Worm (Caenorhabditis elegans) whole organism, L1 larva: ENCODE data around the gene R02F11.1.
A peak's percentile ranks its signal among the peaks of the same experiment; 100 is the strongest.

Experiments
- C04F5.9 ChIP-seq: sonication (generic microtip); optimal IDR thresholded peaks from 2 replicates; lab custom pipeline; 2016; ENCODE audit warnings: missing genetic modification characterization, missing compliant biosample characterization
- C34B4.2 ChIP-seq: sonication (generic microtip); optimal IDR thresholded peaks from 2 replicates; lab custom pipeline; 2017; ENCODE audit warnings: mild to moderate bottlenecking, missing genetic modification characterization, missing compliant biosample characterization
- F16B12.6 ChIP-seq: fragments of 150-350 bp; optimal IDR thresholded peaks from 2 replicates; lab custom pipeline; 2014; ENCODE audit warnings: missing biosample characterization, missing genetic modification characterization
- ama-1 ChIP-seq: fragments of 150-350 bp; optimal IDR thresholded peaks from 2 replicates; lab custom pipeline; 2014
- ceh-63 ChIP-seq: fragments of 200-800 bp; sonication (Bioruptor generic); optimal IDR thresholded peaks from 2 replicates; lab custom pipeline; 2018; ENCODE audit warnings: mild to moderate bottlenecking, missing genetic modification characterization, missing compliant biosample characterization
- ceh-82 ChIP-seq, 3 experiments: fragments of 150-350 bp in 1 of 3; sonication (generic microtip) in 2 of 3; optimal IDR thresholded peaks; 2 replicates each; lab custom pipeline; 2014 to 2017; ENCODE audit warnings: missing biosample characterization in 3 of 3, missing genetic modification characterization in 3 of 3
- ceh-90 ChIP-seq: sonication (generic microtip); optimal IDR thresholded peaks from 2 replicates; lab custom pipeline; 2016; ENCODE audit warnings: missing genetic modification characterization, missing compliant biosample characterization
- ces-1 ChIP-seq: fragments of 150-350 bp; optimal IDR thresholded peaks from 2 replicates; lab custom pipeline; 2014; ENCODE audit warnings: missing biosample characterization, missing genetic modification reagents, missing genetic modification characterization
- dsc-1 ChIP-seq: sonication (generic microtip); optimal IDR thresholded peaks from 2 replicates; lab custom pipeline; 2016; ENCODE audit warnings: mild to moderate bottlenecking, missing genetic modification characterization, missing compliant biosample characterization
- efl-1 ChIP-seq, 4 experiments: fragments of 150-350 bp; optimal IDR thresholded peaks in 3 of 4; peaks in 1 of 4; 1 replicate in 1 of 4; 2 replicates in 3 of 4; lab custom pipeline; 2014; ENCODE audit warnings: missing biosample characterization in 2 of 4, missing genetic modification characterization in 2 of 4, missing genetic modification reagents in 2 of 4
- egl-27 ChIP-seq, 2 experiments: fragments of 150-350 bp in 1 of 2; sonication (generic microtip); optimal IDR thresholded peaks; 3 replicates each; lab custom pipeline; 2017 to 2018; ENCODE audit warnings: missing biosample characterization in 2 of 2, missing genetic modification characterization in 2 of 2, missing genetic modification reagents in 2 of 2
- elt-2 ChIP-seq: sonication (generic microtip); optimal IDR thresholded peaks from 2 replicates; lab custom pipeline; 2016; ENCODE audit warnings: missing genetic modification characterization, mild to moderate bottlenecking, inconsistent platforms, missing compliant biosample characterization, missing genetic modification reagents
- elt-3 ChIP-seq, 6 experiments: fragments of 150-350 bp in 1 of 6; sonication (generic microtip); optimal IDR thresholded peaks; 2 replicates each; lab custom pipeline; 2017 to 2018; ENCODE audit warnings: missing biosample characterization in 6 of 6, missing genetic modification characterization in 6 of 6, inconsistent platforms in 1 of 6
- ets-5 ChIP-seq: fragments of 200-800 bp; sonication (Bioruptor generic); IDR thresholded peaks from 2 replicates; pipeline ENCODE4 v1.3.6; 2022; ENCODE audit warnings: missing genetic modification characterization, missing compliant biosample characterization
- hlh-4 ChIP-seq: sonication (generic microtip); optimal IDR thresholded peaks from 2 replicates; lab custom pipeline; 2016; ENCODE audit warnings: mild to moderate bottlenecking, missing genetic modification characterization, missing compliant biosample characterization
- hpl-2 ChIP-seq: fragments of 150-350 bp; optimal IDR thresholded peaks from 2 replicates; lab custom pipeline; 2014; ENCODE audit warnings: missing biosample characterization, missing genetic modification reagents, missing genetic modification characterization
- irx-1 ChIP-seq: sonication (generic microtip); optimal IDR thresholded peaks from 2 replicates; lab custom pipeline; 2016; ENCODE audit warnings: missing genetic modification characterization, missing compliant biosample characterization
- isw-1 ChIP-seq: fragments of 200-800 bp; sonication (Bioruptor generic); IDR thresholded peaks from 2 replicates; pipeline ENCODE4 v1.3.6; 2022; ENCODE audit warnings: missing genetic modification characterization, missing compliant biosample characterization
- jun-1 ChIP-seq: fragments of 150-350 bp; optimal IDR thresholded peaks from 2 replicates; lab custom pipeline; 2014; ENCODE audit warnings: missing biosample characterization, missing genetic modification reagents, missing genetic modification characterization
- lin-13 ChIP-seq: fragments of 150-350 bp; optimal IDR thresholded peaks from 2 replicates; lab custom pipeline; 2014; ENCODE audit warnings: missing biosample characterization, missing genetic modification reagents, missing genetic modification characterization
- lin-35 ChIP-seq, 2 experiments: fragments of 150-350 bp; optimal IDR thresholded peaks; 2 replicates each; lab custom pipeline; 2014; ENCODE audit warnings: missing biosample characterization in 2 of 2, missing genetic modification characterization in 2 of 2, missing genetic modification reagents in 2 of 2
- lin-39 ChIP-seq: fragments of 150-350 bp; optimal IDR thresholded peaks from 2 replicates; lab custom pipeline; 2014; ENCODE audit warnings: missing biosample characterization, missing genetic modification reagents, missing genetic modification characterization
- mab-9 ChIP-seq: fragments of 200-800 bp; sonication (Bioruptor generic); IDR thresholded peaks from 2 replicates; pipeline ENCODE4 v1.3.6; 2022; ENCODE audit warnings: missing genetic modification reagents, missing genetic modification characterization, missing compliant biosample characterization
- mdl-1 ChIP-seq, 2 experiments: fragments of 150-350 bp; optimal IDR thresholded peaks; 2 replicates each; lab custom pipeline; 2014 to 2017; ENCODE audit warnings: missing biosample characterization in 2 of 2, missing genetic modification characterization in 2 of 2, inconsistent platforms in 1 of 2
- mef-2 ChIP-seq: fragments of 150-350 bp; optimal IDR thresholded peaks from 2 replicates; lab custom pipeline; 2014; ENCODE audit warnings: missing biosample characterization, missing genetic modification characterization
- nhr-12 ChIP-seq: sonication (generic microtip); optimal IDR thresholded peaks from 2 replicates; lab custom pipeline; 2017; ENCODE audit warnings: missing biosample characterization, missing genetic modification characterization
- nhr-19 ChIP-seq: fragments of 200-800 bp; sonication (Bioruptor generic); conservative IDR thresholded peaks from 2 replicates; pipeline ENCODE4 v1.3.6; 2022; ENCODE audit warnings: missing genetic modification characterization, missing compliant biosample characterization
- nhr-20 ChIP-seq: sonication (generic microtip); optimal IDR thresholded peaks from 2 replicates; lab custom pipeline; 2016; ENCODE audit warnings: mild to moderate bottlenecking, missing genetic modification characterization, missing compliant biosample characterization
- nhr-47 ChIP-seq: sonication (generic microtip); optimal IDR thresholded peaks from 2 replicates; lab custom pipeline; 2016; ENCODE audit warnings: mild to moderate bottlenecking, missing genetic modification characterization, moderate library complexity, missing compliant biosample characterization
- nhr-71 ChIP-seq: sonication (generic microtip); optimal IDR thresholded peaks from 2 replicates; lab custom pipeline; 2016; ENCODE audit warnings: mild to moderate bottlenecking, missing genetic modification characterization, moderate library complexity, missing compliant biosample characterization
- nhr-76 ChIP-seq: sonication (generic microtip); optimal IDR thresholded peaks from 2 replicates; lab custom pipeline; 2017; ENCODE audit warnings: missing biosample characterization, missing genetic modification characterization
- pax-3 ChIP-seq: fragments of 200-800 bp; sonication (Bioruptor generic); optimal IDR thresholded peaks from 2 replicates; lab custom pipeline; 2018; ENCODE audit warnings: mild to moderate bottlenecking, missing genetic modification characterization, moderate library complexity, missing compliant biosample characterization
- snpc-4 ChIP-seq: fragments of 150-350 bp; optimal IDR thresholded peaks from 2 replicates; lab custom pipeline; 2014; ENCODE audit warnings: missing biosample characterization, missing genetic modification characterization
- snu-23 ChIP-seq: sonication (generic microtip); optimal IDR thresholded peaks from 2 replicates; lab custom pipeline; 2016; ENCODE audit warnings: missing genetic modification characterization, missing compliant biosample characterization
- sup-37 ChIP-seq: fragments of 200-800 bp; sonication (Bioruptor generic); optimal IDR thresholded peaks from 2 replicates; lab custom pipeline; 2018; ENCODE audit warnings: mild to moderate bottlenecking, missing genetic modification characterization, missing compliant biosample characterization
- tlp-1 ChIP-seq: fragments of 150-350 bp; optimal IDR thresholded peaks from 2 replicates; lab custom pipeline; 2014; ENCODE audit warnings: missing biosample characterization, missing genetic modification characterization
- unc-62 ChIP-seq: fragments of 150-350 bp; optimal IDR thresholded peaks from 2 replicates; lab custom pipeline; 2014; ENCODE audit warnings: missing biosample characterization, missing genetic modification reagents, missing genetic modification characterization
- unc-98 ChIP-seq: fragments of 200-800 bp; sonication (Bioruptor generic); IDR thresholded peaks from 2 replicates; pipeline ENCODE4 v1.3.6; 2022; ENCODE audit warnings: missing genetic modification characterization, missing compliant biosample characterization
- xbp-1 ChIP-seq: sonication (generic microtip); optimal IDR thresholded peaks from 2 replicates; lab custom pipeline; 2016; ENCODE audit warnings: missing genetic modification characterization, missing compliant biosample characterization
- zip-4 ChIP-seq: fragments of 200-800 bp; sonication (Bioruptor generic); optimal IDR thresholded peaks from 2 replicates; lab custom pipeline; 2018; ENCODE audit warnings: mild to moderate bottlenecking, missing genetic modification characterization, moderate library complexity, missing compliant biosample characterization
- ztf-11 ChIP-seq, 2 experiments: sonication (generic microtip); optimal IDR thresholded peaks; 2 replicates each; lab custom pipeline; 2016 to 2017; ENCODE audit warnings: missing genetic modification characterization in 2 of 2, missing biosample characterization in 1 of 2, missing compliant biosample characterization in 1 of 2

R02F11.1 gene

DNA sequence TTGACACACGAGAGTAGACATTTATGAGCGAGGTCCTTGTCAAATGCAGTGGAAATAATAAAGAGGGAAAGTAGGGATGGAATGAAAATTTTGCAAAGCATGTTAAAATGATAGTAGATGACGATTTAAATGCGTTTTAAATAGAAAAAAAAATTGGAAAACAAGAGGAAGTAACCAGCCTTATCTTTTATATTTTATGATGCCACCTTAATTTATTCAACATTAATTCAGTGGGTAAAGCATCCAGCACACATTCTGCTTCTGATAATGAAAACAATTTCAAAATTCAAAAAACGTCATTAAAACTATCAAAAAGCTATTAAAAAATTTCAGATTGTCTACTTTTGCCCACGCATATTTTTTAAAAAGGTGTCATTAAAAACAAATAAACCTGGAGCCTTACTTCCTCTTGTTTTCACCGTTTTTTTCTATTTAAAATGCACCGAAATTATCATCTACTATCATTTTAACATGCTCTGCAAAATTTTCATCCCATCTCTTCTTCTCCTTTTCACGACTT lies 15.5 kb upstream of the R02F11.1 start, which contains the start of the genes Y60C6A.2 and Y60C6A.3:
Y60C6A.2 (minus strand) TSS at position 101 of the 520 bp plus-strand sequence.
Y60C6A.3 (plus strand) TSS at position 470 of the 520 bp plus-strand sequence.
- no peak for TF ChIP-seq ces-1 (GFP tag; lab: Kevin White, UChicago)
- no peak for TF ChIP-seq snpc-4 (tag; lab: Kevin White, UChicago)

DNA sequence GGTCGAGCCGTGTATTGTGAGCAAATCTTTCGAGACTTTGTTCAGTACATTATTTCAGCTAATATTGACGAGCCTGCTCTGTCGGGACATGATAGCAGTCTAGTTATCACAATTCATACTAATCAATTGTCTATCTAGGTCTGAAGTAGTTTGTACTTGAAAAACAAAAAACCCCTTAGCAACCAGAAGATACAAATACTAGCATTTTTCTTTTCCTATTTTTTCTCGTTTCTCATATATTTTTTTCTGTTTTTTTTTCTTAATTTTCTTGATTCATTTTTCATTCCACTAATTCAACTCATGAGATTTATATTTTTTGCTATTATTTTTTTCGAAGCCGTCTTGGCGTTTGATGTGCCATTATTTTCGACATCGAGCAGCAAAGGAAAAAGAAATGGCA lies 13.7 kb upstream of the R02F11.1 start, which contains the start of gene R02F11.9:
R02F11.9 (plus strand) TSS at position 301 of the 400 bp plus-strand sequence.
- TF ChIP-seq tlp-1 (no peak), egl-27 (tag; optimal IDR thresholded peaks at IDR 0.05; lab: Kevin White, UChicago) (no peak), F16B12.6 (tag; lab: Kevin White, UChicago) (no peak), unc-98 (no peak), nhr-71 (no peak), sup-37 (GFP tag; lab: Kevin White, UChicago) (no peak), jun-1 (tag; lab: Kevin White, UChicago) (no peak), unc-62 (GFP tag; lab: Kevin White, UChicago) (no peak), nhr-19 (GFP tag; lab: Robert Waterston, UW) (no peak), pax-3 (no peak), dsc-1 (tag; lab: Kevin White, UChicago) (no peak), mef-2 (tag; lab: Kevin White, UChicago) (no peak), mdl-1 (tag; optimal IDR thresholded peaks at IDR 0.05; lab: Kevin White, UChicago) (no peak), snu-23 (GFP tag; lab: Kevin White, UChicago) (no peak), ama-1 (lab: Kevin White, UChicago) (no peak), irx-1 (no peak), ces-1 (GFP tag; lab: Kevin White, UChicago) (no peak), ztf-11 (tag; optimal IDR thresholded peaks at IDR 0.05; lab: Kevin White, UChicago) (no peak), nhr-12 (tag; lab: Kevin White, UChicago) (no peak), lin-39 (no peak)

DNA sequence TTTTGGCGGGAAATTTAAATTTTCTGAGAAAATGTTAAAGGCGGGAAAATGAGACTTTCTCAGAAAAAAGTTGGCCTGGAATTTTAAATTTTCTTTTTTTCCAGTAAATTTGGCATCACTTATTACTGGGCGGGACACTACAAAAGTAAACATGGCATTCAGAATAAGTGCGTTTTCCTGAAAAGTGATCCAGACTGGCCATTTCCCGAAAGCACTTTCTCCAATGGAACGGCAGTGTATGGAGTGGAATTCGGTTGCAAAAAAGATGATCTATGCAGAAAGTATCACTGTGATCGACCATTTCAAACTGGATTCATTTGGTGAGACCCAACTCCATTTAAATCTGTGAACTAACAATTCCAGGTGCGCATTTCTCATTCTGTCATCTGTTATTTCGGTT lies 13.1 kb upstream of the R02F11.1 start:
- TF ChIP-seq ets-5: no peak
- no peak for TF ChIP-seq efl-1 (optimal IDR thresholded peaks at IDR 0.05; lab: Kevin White, UChicago)
- peak in 1 of 2 experiments; percentile 87 for TF ChIP-seq efl-1 (GFP tag; optimal IDR thresholded peaks at IDR 0.05 in 1 of 2; lab: Kevin White, UChicago)
- TF ChIP-seq mef-2 (tag; lab: Kevin White, UChicago): no peak

DNA sequence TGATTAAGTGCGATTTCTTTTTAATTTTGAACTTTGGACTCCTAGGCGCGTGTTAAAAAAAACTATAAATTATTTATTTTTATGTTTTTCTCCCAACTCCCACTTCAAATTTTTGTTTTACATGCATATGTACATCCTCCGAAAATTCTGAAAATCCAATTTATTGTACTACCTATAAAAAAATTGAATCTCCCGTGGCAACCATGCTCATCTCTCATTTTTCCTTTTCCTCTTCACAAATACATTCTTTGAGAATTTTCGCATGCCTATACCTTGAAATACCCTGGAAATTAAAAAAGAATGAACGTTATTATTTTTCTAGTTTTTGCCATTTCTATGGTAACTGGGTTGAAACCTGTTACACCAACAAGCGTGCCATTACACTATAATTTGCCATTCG lies 12.1 kb upstream of the R02F11.1 start, which contains the start of gene R02F11.10:
R02F11.10 (plus strand) TSS at position 301 of the 400 bp plus-strand sequence.
- no peak for TF ChIP-seq lin-35 (GFP tag; optimal IDR thresholded peaks at IDR 0.05; lab: Kevin White, UChicago)
- no peak for TF ChIP-seq snu-23 (GFP tag; lab: Kevin White, UChicago)
- no peak for TF ChIP-seq nhr-71
- no peak for TF ChIP-seq F16B12.6 (tag; lab: Kevin White, UChicago)
- TF ChIP-seq C04F5.9 (tag; lab: Kevin White, UChicago): no peak
- no peak for TF ChIP-seq sup-37 (GFP tag; lab: Kevin White, UChicago)
- TF ChIP-seq nhr-12 (tag; lab: Kevin White, UChicago): no peak
- TF ChIP-seq isw-1 (GFP tag; lab: Robert Waterston, UW): no peak
- no peak for TF ChIP-seq elt-2 (tag; lab: Kevin White, UChicago)
- no peak for TF ChIP-seq xbp-1 (tag; lab: Kevin White, UChicago)
- no peak for TF ChIP-seq nhr-76 (tag; lab: Kevin White, UChicago)
- no peak for TF ChIP-seq C34B4.2 (tag; lab: Kevin White, UChicago)
- TF ChIP-seq lin-13 (GFP tag; lab: Kevin White, UChicago): no peak
- TF ChIP-seq efl-1 (optimal IDR thresholded peaks at IDR 0.05; lab: Kevin White, UChicago): no peak
- TF ChIP-seq efl-1 (GFP tag; optimal IDR thresholded peaks at IDR 0.05 in 1 of 2; lab: Kevin White, UChicago): no peak
- no peak for TF ChIP-seq nhr-20
- no peak for TF ChIP-seq dsc-1 (tag; lab: Kevin White, UChicago)

DNA sequence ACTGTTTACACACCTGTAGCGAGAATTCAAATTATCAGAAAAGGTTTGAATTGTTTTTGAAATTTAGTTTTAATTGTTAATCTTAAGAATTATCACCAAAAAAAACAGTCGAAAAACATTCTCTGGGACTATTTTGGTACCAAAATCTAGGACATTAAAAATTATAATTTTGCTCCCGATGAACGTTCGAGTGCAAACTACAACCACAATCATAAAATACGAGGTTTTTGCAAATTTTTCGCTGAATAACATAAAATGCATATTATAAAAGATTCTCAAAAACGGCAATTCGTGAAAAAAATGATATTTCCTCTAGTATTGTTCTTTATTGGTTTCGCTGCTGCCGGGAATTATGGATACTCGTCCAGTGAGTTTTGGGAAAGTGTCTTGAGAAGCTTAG lies 10.5 kb upstream of the R02F11.1 start, which contains the start of gene R02F11.12:
R02F11.12 (plus strand) TSS at position 301 of the 400 bp plus-strand sequence.
- no peak for TF ChIP-seq ceh-90 (tag; lab: Kevin White, UChicago)
- TF ChIP-seq pax-3: no peak
- no peak for TF ChIP-seq mab-9 (GFP tag; lab: Robert Waterston, UW)
- TF ChIP-seq lin-39: no peak
- TF ChIP-seq hpl-2 (GFP tag; lab: Kevin White, UChicago): no peak
- no peak for TF ChIP-seq nhr-76 (tag; lab: Kevin White, UChicago)
- TF ChIP-seq ceh-63 (GFP tag; lab: Kevin White, UChicago): no peak
- no peak for TF ChIP-seq zip-4 (GFP tag; lab: Kevin White, UChicago)
- TF ChIP-seq elt-3 (tag; optimal IDR thresholded peaks at IDR 0.05; lab: Kevin White, UChicago): no peak
- no peak for TF ChIP-seq nhr-47 (tag; lab: Kevin White, UChicago)
- no peak for TF ChIP-seq efl-1 (optimal IDR thresholded peaks at IDR 0.05; lab: Kevin White, UChicago)
- TF ChIP-seq efl-1 (GFP tag; optimal IDR thresholded peaks at IDR 0.05 in 1 of 2; lab: Kevin White, UChicago): no peak
- no peak for TF ChIP-seq hlh-4
- no peak for TF ChIP-seq ceh-82 (tag; optimal IDR thresholded peaks at IDR 0.05; lab: Kevin White, UChicago)
- TF ChIP-seq irx-1: no peak
- TF ChIP-seq mdl-1 (tag; optimal IDR thresholded peaks at IDR 0.05; lab: Kevin White, UChicago): no peak
